Worm (Caenorhabditis elegans) whole organism, L2 larva: ENCODE results near the gene T05A12.3.

Experiments
- C34F6.9 ChIP-seq: fragments of 150-350 bp; optimal IDR thresholded peaks from 2 replicates; lab custom pipeline; 2014; ENCODE audit warnings: missing biosample characterization, missing genetic modification characterization
- F13H6.1 ChIP-seq: sonication (generic microtip); optimal IDR thresholded peaks from 2 replicates; lab custom pipeline; 2016; ENCODE audit warnings: missing genetic modification characterization, missing compliant biosample characterization
- R02D3.7 ChIP-seq: fragments of 150-350 bp; optimal IDR thresholded peaks from 2 replicates; lab custom pipeline; 2014; ENCODE audit warnings: missing biosample characterization, missing genetic modification characterization
- Y55F3AM.14 ChIP-seq: fragments of 200-800 bp; sonication (Bioruptor generic); optimal IDR thresholded peaks from 2 replicates; lab custom pipeline; 2018; ENCODE audit warnings: mild to moderate bottlenecking, missing genetic modification characterization, missing compliant biosample characterization
- ZK546.5 ChIP-seq: sonication (generic microtip); optimal IDR thresholded peaks from 2 replicates; lab custom pipeline; 2017; ENCODE audit warnings: missing biosample characterization, missing genetic modification characterization
- alr-1 ChIP-seq: fragments of 150-350 bp; optimal IDR thresholded peaks from 2 replicates; lab custom pipeline; 2014; ENCODE audit warnings: missing biosample characterization, missing genetic modification characterization
- aly-2 ChIP-seq: fragments of 150-350 bp; optimal IDR thresholded peaks from 2 replicates; lab custom pipeline; 2014; ENCODE audit warnings: missing biosample characterization, missing genetic modification characterization
- ama-1 ChIP-seq: fragments of 150-350 bp; optimal IDR thresholded peaks from 2 replicates; lab custom pipeline; 2018; ENCODE audit warnings: inconsistent platforms
- blmp-1 ChIP-seq: sonication (generic microtip); optimal IDR thresholded peaks from 2 replicates; lab custom pipeline; 2017; ENCODE audit warnings: missing genetic modification characterization, mild to moderate bottlenecking, missing compliant biosample characterization, antibody characterized with exemption, moderate library complexity; ENCODE audit not compliant: insufficient read depth
- ceh-16 ChIP-seq: fragments of 150-350 bp; optimal IDR thresholded peaks from 2 replicates; lab custom pipeline; 2014; ENCODE audit warnings: missing biosample characterization, missing genetic modification characterization
- crh-2 ChIP-seq: sonication (generic microtip); optimal IDR thresholded peaks from 2 replicates; lab custom pipeline; 2017; ENCODE audit warnings: missing biosample characterization, missing genetic modification characterization
- egl-27 ChIP-seq: sonication (generic microtip); optimal IDR thresholded peaks from 3 replicates; lab custom pipeline; 2017; ENCODE audit warnings: missing biosample characterization, missing genetic modification reagents, missing genetic modification characterization
- elt-3 ChIP-seq: sonication (generic microtip); optimal IDR thresholded peaks from 2 replicates; lab custom pipeline; 2017; ENCODE audit warnings: missing biosample characterization, missing genetic modification characterization
- fos-1 ChIP-seq: fragments of 150-350 bp; optimal IDR thresholded peaks from 2 replicates; lab custom pipeline; 2014; ENCODE audit warnings: missing biosample characterization, missing genetic modification characterization
- gmeb-1 ChIP-seq: fragments of 150-350 bp; optimal IDR thresholded peaks from 2 replicates; lab custom pipeline; 2014; ENCODE audit warnings: missing biosample characterization, missing genetic modification characterization
- lin-13 ChIP-seq: fragments of 150-350 bp; optimal IDR thresholded peaks from 2 replicates; lab custom pipeline; 2014; ENCODE audit warnings: missing biosample characterization, missing genetic modification reagents, missing genetic modification characterization
- lin-39 ChIP-seq: fragments of 150-350 bp; optimal IDR thresholded peaks from 2 replicates; lab custom pipeline; 2014; ENCODE audit warnings: missing biosample characterization, missing genetic modification reagents, missing genetic modification characterization
- lsy-2 ChIP-seq, 2 experiments: fragments of 150-350 bp in 1 of 2; sonication (generic microtip) in 1 of 2; optimal IDR thresholded peaks; 2 replicates each; lab custom pipeline; 2014 to 2017; ENCODE audit warnings: missing biosample characterization in 2 of 2, missing genetic modification characterization in 2 of 2
- mab-5 ChIP-seq: fragments of 150-350 bp; optimal IDR thresholded peaks from 2 replicates; lab custom pipeline; 2014; ENCODE audit warnings: missing biosample characterization, missing genetic modification characterization
- mbf-1 ChIP-seq: sonication (generic microtip); optimal IDR thresholded peaks from 2 replicates; lab custom pipeline; 2017; ENCODE audit warnings: missing biosample characterization, missing genetic modification characterization
- mdl-1 ChIP-seq, 2 experiments: fragments of 150-350 bp in 1 of 2; sonication (generic microtip) in 1 of 2; optimal IDR thresholded peaks; 2 replicates each; lab custom pipeline; 2017; ENCODE audit warnings: missing biosample characterization in 2 of 2, missing genetic modification characterization in 2 of 2
- nhr-10 ChIP-seq: sonication (generic microtip); optimal IDR thresholded peaks from 2 replicates; lab custom pipeline; 2017; ENCODE audit warnings: missing biosample characterization, missing genetic modification characterization
- nhr-11 ChIP-seq: fragments of 150-350 bp; optimal IDR thresholded peaks from 2 replicates; lab custom pipeline; 2014; ENCODE audit warnings: missing biosample characterization, missing genetic modification characterization
- nhr-12 ChIP-seq: fragments of 150-350 bp; optimal IDR thresholded peaks from 2 replicates; lab custom pipeline; 2014; ENCODE audit warnings: missing biosample characterization, missing genetic modification characterization
- nhr-129 ChIP-seq: fragments of 150-350 bp; optimal IDR thresholded peaks from 2 replicates; lab custom pipeline; 2014; ENCODE audit warnings: missing biosample characterization, missing genetic modification characterization
- nhr-21 ChIP-seq: fragments of 150-350 bp; optimal IDR thresholded peaks from 2 replicates; lab custom pipeline; 2014; ENCODE audit warnings: missing biosample characterization, missing genetic modification characterization
- nhr-23 ChIP-seq: fragments of 150-350 bp; optimal IDR thresholded peaks from 2 replicates; lab custom pipeline; 2014; ENCODE audit warnings: missing biosample characterization, missing genetic modification reagents, missing genetic modification characterization
- nhr-25 ChIP-seq: fragments of 150-350 bp; sonication (generic microtip); optimal IDR thresholded peaks from 3 replicates; lab custom pipeline; 2014; ENCODE audit warnings: missing biosample characterization, missing genetic modification characterization
- nhr-6 ChIP-seq: fragments of 150-350 bp; optimal IDR thresholded peaks from 2 replicates; lab custom pipeline; 2014; ENCODE audit warnings: missing biosample characterization, missing genetic modification characterization
- nhr-77 ChIP-seq: fragments of 150-350 bp; optimal IDR thresholded peaks from 2 replicates; lab custom pipeline; 2014; ENCODE audit warnings: missing biosample characterization, missing genetic modification characterization
- peb-1 ChIP-seq: fragments of 150-350 bp; optimal IDR thresholded peaks from 2 replicates; lab custom pipeline; 2014; ENCODE audit warnings: missing biosample characterization, missing genetic modification characterization
- sem-4 ChIP-seq: fragments of 150-350 bp; optimal IDR thresholded peaks from 2 replicates; lab custom pipeline; 2014; ENCODE audit warnings: missing biosample characterization, missing genetic modification reagents, missing genetic modification characterization
- skn-1 ChIP-seq: sonication (generic microtip); optimal IDR thresholded peaks from 2 replicates; lab custom pipeline; 2017; ENCODE audit warnings: missing biosample characterization, missing genetic modification characterization
- sma-9 ChIP-seq, 2 experiments: fragments of 150-350 bp in 1 of 2; sonication (generic microtip) in 1 of 2; optimal IDR thresholded peaks; 2 replicates each; lab custom pipeline; 2014 to 2016; ENCODE audit warnings: missing genetic modification characterization in 2 of 2, mild to moderate bottlenecking in 1 of 2, missing biosample characterization in 1 of 2, missing compliant biosample characterization in 1 of 2, missing genetic modification reagents in 1 of 2, moderate library complexity in 1 of 2
- snpc-4 ChIP-seq: fragments of 150-350 bp; optimal IDR thresholded peaks from 2 replicates; lab custom pipeline; 2014; ENCODE audit warnings: missing biosample characterization, missing genetic modification characterization
- unc-55 ChIP-seq: fragments of 150-350 bp; sonication (generic microtip); optimal IDR thresholded peaks from 3 replicates; lab custom pipeline; 2014; ENCODE audit warnings: missing biosample characterization, missing genetic modification reagents, missing genetic modification characterization
- unc-62 ChIP-seq: fragments of 150-350 bp; optimal IDR thresholded peaks from 2 replicates; lab custom pipeline; 2014; ENCODE audit warnings: missing biosample characterization, missing genetic modification reagents, missing genetic modification characterization
- zag-1 ChIP-seq: fragments of 150-350 bp; optimal IDR thresholded peaks from 2 replicates; lab custom pipeline; 2014; ENCODE audit warnings: missing biosample characterization, missing genetic modification characterization
- ztf-1 ChIP-seq: fragments of 200-800 bp; sonication (Bioruptor generic); conservative IDR thresholded peaks from 2 replicates; pipeline ENCODE4 v1.3.6; 2022; ENCODE audit warnings: missing genetic modification characterization, missing compliant biosample characterization
- ztf-11 ChIP-seq: sonication (generic microtip); optimal IDR thresholded peaks from 2 replicates; lab custom pipeline; 2017; ENCODE audit warnings: missing biosample characterization, missing genetic modification characterization
- ztf-4 ChIP-seq: fragments of 150-350 bp; optimal IDR thresholded peaks from 2 replicates; lab custom pipeline; 2014; ENCODE audit warnings: missing biosample characterization, missing genetic modification characterization

The T05A12.3 gene

ce11 chrIV:6883342-6883741, 4.1 kb downstream of the T05A12.3 start, which contains the start of gene tre-2:
Gene tre-2, minus strand, starts transcription at chrIV:6883442.
- TF ChIP-seq nhr-25 (tag; lab: Kevin White, UChicago) (no peak), unc-62 (no peak), nhr-21 (tag; lab: Kevin White, UChicago) (no peak), nhr-6 (tag; lab: Kevin White, UChicago) (no peak), snpc-4 (tag; lab: Kevin White, UChicago) (no peak), skn-1 (tag; lab: Kevin White, UChicago) (no peak), nhr-12 (tag; lab: Kevin White, UChicago) (no peak), nhr-129 (tag; lab: Kevin White, UChicago) (no peak), blmp-1 (no peak), lin-39 (tag; lab: Kevin White, UChicago) (no peak), mbf-1 (no peak), ztf-11 (no peak), elt-3 (tag; lab: Kevin White, UChicago) (no peak), lin-13 (GFP tag; lab: Kevin White, UChicago) (no peak), alr-1 (no peak), ama-1 (lab: Kevin White, UChicago) (no peak)

ce11 chrIV:6881183-6881582, 6.3 kb downstream of the T05A12.3 start:
- TF ChIP-seq nhr-11 (tag; lab: Kevin White, UChicago) (no peak), gmeb-1 (tag; lab: Kevin White, UChicago) (no peak), lin-13 (GFP tag; lab: Kevin White, UChicago) (peak; percentile 42), elt-3 (tag; lab: Kevin White, UChicago) (no peak), nhr-129 (tag; lab: Kevin White, UChicago) (peak; percentile 86), ztf-1 (GFP tag; lab: Robert Waterston, UW) (no peak), nhr-21 (tag; lab: Kevin White, UChicago) (peak; percentile 24), nhr-6 (tag; lab: Kevin White, UChicago) (peak; percentile 42), Y55F3AM.14 (GFP tag; lab: Kevin White, UChicago) (no peak), fos-1 (tag; lab: Kevin White, UChicago) (peak; percentile 66), mdl-1 (tag; optimal IDR thresholded peaks at IDR 0.05; lab: Kevin White, UChicago) (peak; percentile 49 to 62), peb-1 (tag; lab: Kevin White, UChicago) (no peak), aly-2 (tag; lab: Kevin White, UChicago) (no peak), snpc-4 (tag; lab: Kevin White, UChicago) (peak; percentile 3), mab-5 (tag; lab: Kevin White, UChicago) (peak; percentile 51), nhr-77 (tag; lab: Kevin White, UChicago) (no peak), ZK546.5 (tag; lab: Kevin White, UChicago) (no peak), mbf-1 (no peak), C34F6.9 (tag; lab: Kevin White, UChicago) (peak; percentile 60), lsy-2 (tag; optimal IDR thresholded peaks at IDR 0.05; lab: Kevin White, UChicago) (peak in 1 of 2 experiments; percentile 75), R02D3.7 (tag; lab: Kevin White, UChicago) (no peak), crh-2 (peak; percentile 39), ztf-11 (no peak), unc-62 (no peak), unc-55 (GFP tag; lab: Kevin White, UChicago) (peak; percentile 45), zag-1 (tag; lab: Kevin White, UChicago) (peak; percentile 67), sma-9 (GFP tag; optimal IDR thresholded peaks at IDR 0.05; lab: Kevin White, UChicago) (peak; percentile 100), sma-9 (tag; optimal IDR thresholded peaks at IDR 0.05; lab: Kevin White, UChicago) (peak; percentile 86), lin-39 (tag; lab: Kevin White, UChicago) (no peak), ztf-4 (no peak), sem-4 (tag; lab: Kevin White, UChicago) (peak; percentile 53), nhr-25 (tag; lab: Kevin White, UChicago) (no peak), nhr-12 (tag; lab: Kevin White, UChicago) (no peak), F13H6.1 (tag; lab: Kevin White, UChicago) (peak; percentile 89), egl-27 (tag; lab: Kevin White, UChicago) (peak; percentile 71), nhr-23 (no peak), ceh-16 (no peak), nhr-10 (tag; lab: Kevin White, UChicago) (no peak), blmp-1 (peak; percentile 8)
